Worm (Caenorhabditis elegans) whole organism, late embryonic: ENCODE data around the gene F28A12.3.
A peak's percentile ranks its signal among the peaks of the same experiment; 100 is the strongest.

Experiments used
- ceh-18 ChIP-seq: sonication (generic microtip); optimal IDR thresholded peaks from 2 replicates; lab custom pipeline; 2016; ENCODE audit warnings: missing genetic modification characterization, missing compliant biosample characterization
- ets-4 ChIP-seq: sonication (generic microtip); optimal IDR thresholded peaks from 2 replicates; lab custom pipeline; 2016; ENCODE audit warnings: missing genetic modification characterization, missing compliant biosample characterization
- lin-11 ChIP-seq: fragments of 200-800 bp; sonication (Bioruptor generic); optimal IDR thresholded peaks from 2 replicates; lab custom pipeline; 2018; ENCODE audit warnings: mild to moderate bottlenecking, missing genetic modification characterization, missing compliant biosample characterization
- pag-3 ChIP-seq: sonication (generic microtip); optimal IDR thresholded peaks from 2 replicates; lab custom pipeline; 2016; ENCODE audit warnings: missing compliant biosample characterization, missing genetic modification characterization, borderline replicate concordance
- pqm-1 ChIP-seq: sonication (generic microtip); optimal IDR thresholded peaks from 2 replicates; lab custom pipeline; 2016; ENCODE audit warnings: missing genetic modification characterization, missing compliant biosample characterization
- ref-2 ChIP-seq: sonication (generic microtip); optimal IDR thresholded peaks from 2 replicates; lab custom pipeline; 2016; ENCODE audit warnings: missing genetic modification characterization, missing compliant biosample characterization
- tbx-2 ChIP-seq: sonication (generic microtip); optimal IDR thresholded peaks from 2 replicates; lab custom pipeline; 2016; ENCODE audit warnings: missing genetic modification characterization, missing compliant biosample characterization

- TF ChIP-seq lin-11 (tag; lab: Kevin White, UChicago), result no peak
- no peak for TF ChIP-seq ets-4
- TF ChIP-seq tbx-2 (tag; lab: Kevin White, UChicago), result peak; percentile 37
- no peak for TF ChIP-seq ref-2
- no peak for TF ChIP-seq pqm-1 (tag; lab: Kevin White, UChicago)
- TF ChIP-seq pag-3, result no peak
- TF ChIP-seq ceh-18 (tag; lab: Kevin White, UChicago), result no peak
Observed at ce11 chrV:8594105-8594964, 46.8 kb downstream of the F28A12.3 start, which contains the start of gene tag-196.
